Fruit fly (Drosophila melanogaster) whole organism: ENCODE measurements around the gene Traf-like.

ENCODE experiments used
- CG8478 ChIP-seq: fragments of >200 bp; optimal IDR thresholded peaks from 2 replicates; lab custom pipeline; 2018; ENCODE audit warnings: inconsistent platforms
- Dll ChIP-seq: fragments of >200 bp; optimal IDR thresholded peaks from 2 replicates; lab custom pipeline; 2017
- EcR ChIP-seq, 2 experiments: fragments of >200 bp; optimal IDR thresholded peaks; 2 replicates each; lab custom pipeline; 2017; ENCODE audit warnings: missing biosample characterization in 2 of 2, missing genetic modification characterization in 2 of 2, missing genetic modification reagents in 2 of 2
- pan ChIP-seq: fragments of >200 bp; optimal IDR thresholded peaks from 2 replicates; lab custom pipeline; 2017
- psq ChIP-seq: fragments of >200 bp; optimal IDR thresholded peaks from 2 replicates; lab custom pipeline; 2017
- usp ChIP-seq: fragments of >200 bp; optimal IDR thresholded peaks from 2 replicates; lab custom pipeline; 2017; ENCODE audit warnings: missing biosample characterization, missing genetic modification characterization, mixed read lengths

Gene Traf-like

DNA sequence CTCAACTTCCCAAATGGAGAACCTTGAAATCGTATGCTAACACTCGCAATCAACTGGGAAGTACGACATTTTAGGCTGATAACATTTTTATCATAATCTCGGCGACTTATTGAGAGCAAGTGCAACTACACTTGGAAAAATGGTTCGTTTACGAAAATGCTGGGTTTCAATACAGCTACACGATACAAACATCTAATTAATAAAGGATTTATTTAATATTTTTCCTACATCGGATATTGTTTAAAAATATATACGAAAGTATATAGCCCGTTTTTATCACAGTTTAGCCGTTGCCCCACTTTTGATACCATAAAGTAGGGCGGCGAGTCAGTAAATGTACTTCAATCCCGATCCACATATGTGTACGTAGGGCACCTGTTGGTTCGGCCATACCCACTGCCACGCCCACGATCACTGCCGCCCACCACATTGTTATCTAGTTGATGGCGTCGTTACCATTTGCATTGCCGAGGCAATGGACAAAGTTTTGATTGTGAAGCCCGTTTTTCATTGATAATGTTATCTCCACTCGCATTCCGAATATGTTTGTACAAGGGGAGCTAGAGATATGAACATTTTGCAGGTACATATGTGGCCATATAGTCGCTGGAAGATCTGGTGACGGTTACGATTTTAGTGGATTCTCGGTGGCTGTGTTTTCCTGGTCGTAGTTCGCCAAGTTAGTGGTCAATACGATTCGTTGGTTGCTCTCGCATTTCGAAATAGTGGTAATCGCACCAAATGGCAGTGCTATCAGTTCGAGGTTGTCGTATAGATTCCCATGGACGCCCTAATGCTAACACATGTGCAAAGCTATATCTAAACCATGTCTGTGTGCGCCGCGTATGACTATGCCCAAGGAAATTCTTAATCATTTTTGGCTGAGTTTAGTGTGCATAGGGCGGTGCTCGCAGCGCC is at the start of gene Traf-like:
Traf-like (plus strand) TSS at position 596 of the 918 bp plus-strand sequence.
- TF ChIP-seq CG8478 = no peak
- no peak for TF ChIP-seq EcR (GFP tag; optimal IDR thresholded peaks at IDR 0.05; lab: Kevin White, UChicago)
- no peak for TF ChIP-seq psq (lab: Kevin White, UChicago)
- TF ChIP-seq pan (lab: Kevin White, UChicago) = no peak
- no peak for TF ChIP-seq Dll (lab: Kevin White, UChicago)
- no peak for TF ChIP-seq usp (GFP tag; lab: Kevin White, UChicago)

DNA sequence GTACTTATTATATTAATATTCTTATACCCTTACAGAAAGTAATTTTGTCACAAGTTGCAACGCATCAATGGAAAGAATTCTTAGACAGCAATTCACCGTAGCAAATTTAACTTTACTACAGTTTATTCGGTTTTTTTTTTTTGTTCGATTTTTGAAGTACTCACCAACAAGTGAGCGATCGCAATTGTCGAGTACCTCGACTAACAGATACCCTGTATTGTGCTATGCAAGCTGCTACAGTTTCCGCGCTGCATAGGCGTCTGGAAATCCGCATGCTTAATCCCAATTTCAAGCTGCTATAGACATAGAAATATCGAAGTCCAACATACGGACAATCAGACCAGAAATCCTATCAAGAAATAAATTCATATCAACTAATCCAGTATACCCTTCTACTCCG is 46.3 kb upstream of the Traf-like start:
- TF ChIP-seq pan (lab: Kevin White, UChicago) (no peak), CG8478 (no peak), usp (GFP tag; lab: Kevin White, UChicago) (no peak), Dll (lab: Kevin White, UChicago) (no peak)

DNA sequence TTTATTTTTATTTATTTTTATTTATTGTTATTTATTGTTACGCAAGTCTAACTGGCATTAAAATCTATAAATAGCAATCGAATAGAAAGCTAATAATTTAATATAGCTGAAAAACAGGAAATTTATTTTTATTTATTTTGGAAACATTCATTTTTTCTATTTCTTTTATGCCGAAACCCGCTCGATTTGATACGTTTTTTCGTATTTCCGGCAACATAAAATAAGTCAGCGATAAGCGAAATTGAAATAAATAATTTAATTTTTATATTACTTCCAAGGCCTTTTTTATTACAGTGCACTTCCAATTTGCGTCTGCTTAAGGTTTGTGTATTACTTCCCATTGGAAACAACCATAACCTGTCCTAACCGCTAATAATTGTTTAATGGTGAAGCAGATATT is 42.9 kb upstream of the Traf-like start:
- no peak for TF ChIP-seq Dll (lab: Kevin White, UChicago)

DNA sequence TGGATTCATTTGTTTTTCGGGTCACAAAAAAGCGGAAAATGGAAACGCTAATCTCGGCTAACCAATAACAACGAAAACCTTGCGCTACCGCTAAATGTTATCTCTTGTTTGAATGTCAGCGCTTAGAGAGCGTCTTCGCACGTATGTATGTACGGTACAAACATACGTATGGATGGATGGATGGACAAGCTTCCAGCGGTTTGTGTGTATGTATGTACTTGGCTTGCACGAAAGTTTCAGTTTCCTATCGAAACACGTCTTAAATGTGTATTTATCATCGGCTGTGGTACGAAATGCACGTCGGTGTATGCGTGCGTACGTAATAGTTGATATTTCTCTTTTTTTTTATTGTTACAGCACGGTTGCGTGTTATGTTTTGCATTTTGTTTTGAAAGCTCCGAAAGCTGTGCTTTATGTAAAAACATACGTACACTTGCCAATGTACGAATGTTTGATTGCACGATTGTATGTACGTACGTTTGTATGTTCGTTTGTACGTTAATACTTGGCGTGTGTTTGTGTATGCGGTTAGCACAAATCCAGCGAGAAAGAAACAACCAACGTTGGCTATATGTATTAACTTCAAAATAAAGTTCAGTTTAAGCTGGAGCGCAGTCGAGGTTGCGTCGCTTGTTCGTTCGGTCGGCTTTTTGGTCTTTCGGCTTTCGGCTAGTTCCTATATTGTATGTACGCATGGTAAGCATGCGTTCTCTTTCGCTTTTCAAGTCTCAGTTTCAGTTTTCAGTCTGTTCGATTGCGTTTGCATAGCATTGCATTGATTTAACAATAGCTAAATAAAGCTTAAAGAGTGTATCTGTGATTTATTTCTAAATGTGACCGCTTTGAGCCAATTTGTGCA is 42.1 kb upstream of the Traf-like start, which contains the start of gene Fur2:
Fur2 (plus strand) TSS at position 595 of the 859 bp plus-strand sequence.
- TF ChIP-seq EcR (GFP tag; optimal IDR thresholded peaks at IDR 0.05; lab: Kevin White, UChicago) = no peak

DNA sequence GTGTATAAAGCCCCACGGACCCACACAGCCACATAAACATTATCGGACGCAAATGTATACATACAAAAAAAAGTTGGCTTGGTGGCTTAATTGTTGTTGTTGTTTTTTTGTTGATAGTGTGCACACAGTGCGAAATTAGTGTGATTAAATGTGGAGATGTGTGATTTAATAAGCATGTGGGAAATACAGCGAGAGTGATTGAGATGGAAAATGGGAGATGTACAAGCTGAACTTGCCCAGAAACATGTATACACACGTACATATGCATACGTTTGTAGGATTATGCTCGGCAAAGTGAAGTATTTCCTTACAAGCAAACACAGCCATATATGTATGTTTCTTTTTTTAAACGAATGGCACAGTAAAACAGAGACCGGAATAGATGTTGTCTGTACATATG is 41.3 kb upstream of the Traf-like start:
- TF ChIP-seq CG8478 (no peak), Dll (lab: Kevin White, UChicago) (no peak), EcR (GFP tag; optimal IDR thresholded peaks at IDR 0.05; lab: Kevin White, UChicago) (no peak)

DNA sequence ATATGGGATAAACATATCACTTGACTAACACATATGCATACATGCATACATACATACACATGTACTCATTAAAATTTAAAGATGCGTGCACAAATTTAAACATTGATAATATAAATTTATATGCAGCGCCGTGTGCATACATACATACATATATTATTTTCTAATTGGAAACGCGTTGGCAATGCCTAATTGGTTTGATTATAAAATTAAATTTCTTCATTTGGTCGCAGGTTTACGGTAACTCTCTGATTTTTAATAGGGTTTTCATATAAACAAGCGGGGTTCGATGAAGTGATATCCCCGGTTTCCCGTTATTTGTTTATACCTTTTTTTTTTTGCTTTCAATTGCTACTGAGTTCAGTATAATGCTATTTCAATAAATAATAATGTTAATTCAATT is 40.8 kb upstream of the Traf-like start:
- TF ChIP-seq EcR (GFP tag; optimal IDR thresholded peaks at IDR 0.05; lab: Kevin White, UChicago) = no peak
- no peak for TF ChIP-seq CG8478
- TF ChIP-seq psq (lab: Kevin White, UChicago) = no peak

DNA sequence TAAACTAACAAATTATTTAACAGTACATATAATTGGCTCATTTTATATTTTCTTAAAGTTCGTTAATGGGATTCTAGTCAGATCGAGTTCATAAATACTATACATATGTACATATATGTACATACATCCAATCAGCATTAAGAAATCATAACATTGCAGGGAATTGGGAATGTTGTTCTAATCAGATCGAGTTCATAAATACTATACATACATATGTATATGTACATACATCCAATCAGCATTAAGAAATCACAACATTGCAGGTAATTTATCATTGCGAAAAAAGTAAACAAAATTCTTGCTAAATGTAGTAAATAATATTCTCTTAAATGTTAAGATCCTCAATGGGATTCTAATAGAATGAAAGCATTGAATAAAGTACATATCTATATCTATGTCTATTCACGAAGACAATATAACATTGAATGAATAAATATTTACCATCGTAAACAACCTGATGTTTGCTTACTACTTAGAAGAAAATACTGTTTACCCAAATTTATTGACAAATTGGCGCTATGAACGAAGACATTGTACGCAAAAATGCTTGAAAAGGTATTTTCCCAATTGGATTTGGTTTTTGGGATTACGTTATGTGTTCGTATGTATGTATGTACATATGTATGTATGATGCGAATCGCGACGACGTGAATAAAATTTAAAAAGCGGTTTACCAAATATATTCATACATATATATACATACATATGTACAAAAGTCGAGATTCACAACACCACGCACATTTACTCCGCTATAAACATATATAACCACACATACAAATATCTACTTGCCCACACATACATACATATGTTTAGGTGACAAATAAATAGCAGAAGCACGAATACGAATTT is 31.0 kb upstream of the Traf-like start:
- TF ChIP-seq Dll (lab: Kevin White, UChicago) (no peak), psq (lab: Kevin White, UChicago) (no peak), pan (lab: Kevin White, UChicago) (no peak), usp (GFP tag; lab: Kevin White, UChicago) (no peak), EcR (GFP tag; optimal IDR thresholded peaks at IDR 0.05; lab: Kevin White, UChicago) (no peak), CG8478 (no peak)

DNA sequence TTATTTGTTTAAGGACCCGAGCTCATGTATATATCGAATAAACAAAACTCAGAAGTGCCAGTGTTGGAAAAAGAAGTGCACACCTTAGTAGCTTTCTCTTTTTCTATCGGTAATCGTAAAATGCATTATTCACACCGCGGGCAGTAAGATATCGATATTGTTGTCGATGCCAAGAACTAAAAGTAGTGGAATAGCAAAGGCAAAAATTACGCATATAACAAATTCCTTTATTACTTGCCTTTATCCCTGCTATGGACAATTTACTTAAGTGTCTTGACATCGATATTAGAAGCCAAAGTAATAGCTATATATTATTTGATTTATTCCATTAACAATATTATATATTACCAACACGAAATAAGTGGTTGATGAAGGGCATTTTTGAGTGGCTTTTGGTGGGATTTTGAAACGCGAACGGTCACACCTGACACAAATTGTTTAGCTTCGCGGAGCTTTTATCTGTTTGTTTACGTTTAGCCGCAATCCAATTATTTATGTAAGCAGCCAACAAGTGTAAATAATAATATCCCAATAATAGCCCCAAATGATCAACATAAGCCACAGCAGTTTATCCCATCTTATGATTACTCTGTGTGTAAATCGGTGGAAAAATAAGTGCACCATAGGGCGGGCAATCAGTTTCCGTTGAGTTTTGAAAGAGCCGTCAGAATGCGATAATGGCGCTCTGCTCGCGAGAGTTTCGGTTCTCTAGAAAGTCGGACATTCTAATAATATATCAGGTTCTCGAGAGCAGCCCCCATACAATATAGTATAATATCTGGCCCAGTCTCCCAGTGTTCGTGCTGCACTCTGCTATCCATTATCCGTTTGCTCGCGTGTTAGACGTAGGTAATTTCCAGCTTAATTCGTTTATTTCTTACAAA is 29.8 kb upstream of the Traf-like start, which contains the start of the genes CG9992 and CG4239:
CG9992 (minus strand) TSS at position 66 of the 884 bp plus-strand sequence.
CG4239 (plus strand) TSS at position 436 of the 884 bp plus-strand sequence.
- TF ChIP-seq usp (GFP tag; lab: Kevin White, UChicago) (no peak), pan (lab: Kevin White, UChicago) (no peak), EcR (GFP tag; optimal IDR thresholded peaks at IDR 0.05; lab: Kevin White, UChicago) (no peak), CG8478 (no peak), Dll (lab: Kevin White, UChicago) (no peak), psq (lab: Kevin White, UChicago) (no peak)

DNA sequence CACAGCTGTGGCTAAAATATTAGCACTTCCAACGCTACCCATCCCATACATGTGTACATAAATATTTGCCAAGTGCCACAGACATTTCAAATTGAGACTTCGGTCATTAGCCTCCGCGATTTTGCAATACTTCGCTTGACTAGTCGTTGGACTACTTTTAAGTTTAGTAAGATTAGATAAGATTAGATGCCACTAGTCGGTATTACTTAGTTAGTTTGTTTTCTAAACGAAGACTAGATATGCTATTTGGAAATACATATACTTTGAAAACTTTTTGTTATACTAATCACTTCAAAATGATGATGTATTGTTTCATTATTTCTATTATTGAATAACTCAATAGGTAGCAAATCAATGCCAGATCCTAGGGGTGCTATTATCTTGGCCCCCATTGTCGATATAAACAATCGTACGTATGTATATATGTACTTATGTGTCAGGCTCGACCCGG is 28.9 kb upstream of the Traf-like start:
- TF ChIP-seq usp (GFP tag; lab: Kevin White, UChicago) (no peak), psq (lab: Kevin White, UChicago) (no peak), CG8478 (no peak), pan (lab: Kevin White, UChicago) (no peak), EcR (GFP tag; optimal IDR thresholded peaks at IDR 0.05; lab: Kevin White, UChicago) (no peak), Dll (lab: Kevin White, UChicago) (no peak)

DNA sequence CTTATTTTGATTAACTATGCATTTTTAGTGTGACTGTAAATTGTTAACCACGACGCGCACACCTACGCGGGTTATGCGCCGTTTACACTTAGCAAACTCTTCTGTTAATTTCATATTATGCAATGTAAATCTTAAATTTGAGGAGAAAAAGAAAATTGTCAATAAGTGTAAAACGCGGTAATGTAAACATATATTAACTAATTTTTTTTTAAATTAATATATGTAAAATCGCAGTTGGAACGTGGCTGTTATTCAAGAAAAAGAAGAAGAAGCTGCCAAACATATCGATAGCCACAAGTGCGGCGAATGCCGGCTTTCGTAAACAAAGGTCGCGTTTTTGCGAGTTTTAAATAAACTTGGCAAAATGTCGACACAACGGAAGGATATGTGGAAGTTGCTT is 23.4 kb upstream of the Traf-like start, which contains the start of the genes TH1 and mei-41:
TH1 (minus strand) TSS at position 42 of the 400 bp plus-strand sequence.
mei-41 (plus strand) TSS at position 302 of the 400 bp plus-strand sequence.
- TF ChIP-seq EcR (GFP tag; optimal IDR thresholded peaks at IDR 0.05; lab: Kevin White, UChicago) (no peak), Dll (lab: Kevin White, UChicago) (no peak), CG8478 (no peak), pan (lab: Kevin White, UChicago) (no peak), usp (GFP tag; lab: Kevin White, UChicago) (no peak), psq (lab: Kevin White, UChicago) (no peak)
